Worm (Caenorhabditis elegans) whole organism, L2 larva: Measurements from ENCODE around the gene C10G8.4.

Experiments
- C34F6.9 ChIP-seq: fragments of 150-350 bp; optimal IDR thresholded peaks from 2 replicates; lab custom pipeline; 2014; ENCODE audit warnings: missing biosample characterization, missing genetic modification characterization
- F13H6.1 ChIP-seq: sonication (generic microtip); optimal IDR thresholded peaks from 2 replicates; lab custom pipeline; 2016; ENCODE audit warnings: missing genetic modification characterization, missing compliant biosample characterization
- R02D3.7 ChIP-seq: fragments of 150-350 bp; optimal IDR thresholded peaks from 2 replicates; lab custom pipeline; 2014; ENCODE audit warnings: missing biosample characterization, missing genetic modification characterization
- ZK546.5 ChIP-seq: sonication (generic microtip); optimal IDR thresholded peaks from 2 replicates; lab custom pipeline; 2017; ENCODE audit warnings: missing biosample characterization, missing genetic modification characterization
- alr-1 ChIP-seq: fragments of 150-350 bp; optimal IDR thresholded peaks from 2 replicates; lab custom pipeline; 2014; ENCODE audit warnings: missing biosample characterization, missing genetic modification characterization
- ama-1 ChIP-seq: fragments of 150-350 bp; optimal IDR thresholded peaks from 2 replicates; lab custom pipeline; 2018; ENCODE audit warnings: inconsistent platforms
- blmp-1 ChIP-seq: sonication (generic microtip); optimal IDR thresholded peaks from 2 replicates; lab custom pipeline; 2017; ENCODE audit warnings: missing genetic modification characterization, mild to moderate bottlenecking, missing compliant biosample characterization, antibody characterized with exemption, moderate library complexity; ENCODE audit not compliant: insufficient read depth
- ceh-16 ChIP-seq: fragments of 150-350 bp; optimal IDR thresholded peaks from 2 replicates; lab custom pipeline; 2014; ENCODE audit warnings: missing biosample characterization, missing genetic modification characterization
- ceh-82 ChIP-seq: fragments of 150-350 bp; optimal IDR thresholded peaks from 2 replicates; lab custom pipeline; 2014; ENCODE audit warnings: missing biosample characterization, missing genetic modification characterization
- dmd-4 ChIP-seq: sonication (generic microtip); optimal IDR thresholded peaks from 2 replicates; lab custom pipeline; 2017; ENCODE audit warnings: missing biosample characterization, missing genetic modification characterization
- egl-27 ChIP-seq: sonication (generic microtip); optimal IDR thresholded peaks from 3 replicates; lab custom pipeline; 2017; ENCODE audit warnings: missing biosample characterization, missing genetic modification reagents, missing genetic modification characterization
- elt-1 ChIP-seq: fragments of 150-350 bp; optimal IDR thresholded peaks from 2 replicates; lab custom pipeline; 2014; ENCODE audit warnings: missing biosample characterization, missing genetic modification characterization
- fos-1 ChIP-seq: fragments of 150-350 bp; optimal IDR thresholded peaks from 2 replicates; lab custom pipeline; 2014; ENCODE audit warnings: missing biosample characterization, missing genetic modification characterization
- gmeb-1 ChIP-seq: fragments of 150-350 bp; optimal IDR thresholded peaks from 2 replicates; lab custom pipeline; 2014; ENCODE audit warnings: missing biosample characterization, missing genetic modification characterization
- lin-11 ChIP-seq: fragments of 150-350 bp; sonication (generic microtip); optimal IDR thresholded peaks from 2 replicates; lab custom pipeline; 2014; ENCODE audit warnings: missing biosample characterization, missing genetic modification characterization, inconsistent platforms, mixed read lengths
- lin-13 ChIP-seq: fragments of 150-350 bp; optimal IDR thresholded peaks from 2 replicates; lab custom pipeline; 2014; ENCODE audit warnings: missing biosample characterization, missing genetic modification reagents, missing genetic modification characterization
- lin-39 ChIP-seq: fragments of 150-350 bp; optimal IDR thresholded peaks from 2 replicates; lab custom pipeline; 2014; ENCODE audit warnings: missing biosample characterization, missing genetic modification reagents, missing genetic modification characterization
- mab-5 ChIP-seq: fragments of 150-350 bp; optimal IDR thresholded peaks from 2 replicates; lab custom pipeline; 2014; ENCODE audit warnings: missing biosample characterization, missing genetic modification characterization
- mdl-1 ChIP-seq, 2 experiments: fragments of 150-350 bp in 1 of 2; sonication (generic microtip) in 1 of 2; optimal IDR thresholded peaks; 2 replicates each; lab custom pipeline; 2017; ENCODE audit warnings: missing biosample characterization in 2 of 2, missing genetic modification characterization in 2 of 2
- nhr-12 ChIP-seq: fragments of 150-350 bp; optimal IDR thresholded peaks from 2 replicates; lab custom pipeline; 2014; ENCODE audit warnings: missing biosample characterization, missing genetic modification characterization
- nhr-129 ChIP-seq: fragments of 150-350 bp; optimal IDR thresholded peaks from 2 replicates; lab custom pipeline; 2014; ENCODE audit warnings: missing biosample characterization, missing genetic modification characterization
- nhr-21 ChIP-seq: fragments of 150-350 bp; optimal IDR thresholded peaks from 2 replicates; lab custom pipeline; 2014; ENCODE audit warnings: missing biosample characterization, missing genetic modification characterization
- nhr-23 ChIP-seq: fragments of 150-350 bp; optimal IDR thresholded peaks from 2 replicates; lab custom pipeline; 2014; ENCODE audit warnings: missing biosample characterization, missing genetic modification reagents, missing genetic modification characterization
- nhr-237 ChIP-seq: fragments of 150-350 bp; optimal IDR thresholded peaks from 2 replicates; lab custom pipeline; 2014; ENCODE audit warnings: missing biosample characterization, missing genetic modification characterization
- nhr-25 ChIP-seq: fragments of 150-350 bp; sonication (generic microtip); optimal IDR thresholded peaks from 3 replicates; lab custom pipeline; 2014; ENCODE audit warnings: missing biosample characterization, missing genetic modification characterization
- nhr-6 ChIP-seq: fragments of 150-350 bp; optimal IDR thresholded peaks from 2 replicates; lab custom pipeline; 2014; ENCODE audit warnings: missing biosample characterization, missing genetic modification characterization
- nhr-77 ChIP-seq: fragments of 150-350 bp; optimal IDR thresholded peaks from 2 replicates; lab custom pipeline; 2014; ENCODE audit warnings: missing biosample characterization, missing genetic modification characterization
- sem-4 ChIP-seq: fragments of 150-350 bp; optimal IDR thresholded peaks from 2 replicates; lab custom pipeline; 2014; ENCODE audit warnings: missing biosample characterization, missing genetic modification reagents, missing genetic modification characterization
- skn-1 ChIP-seq: sonication (generic microtip); optimal IDR thresholded peaks from 2 replicates; lab custom pipeline; 2017; ENCODE audit warnings: missing biosample characterization, missing genetic modification characterization
- sma-3 ChIP-seq: sonication (generic microtip); optimal IDR thresholded peaks from 2 replicates; lab custom pipeline; 2016; ENCODE audit warnings: missing genetic modification reagents, missing genetic modification characterization, missing compliant biosample characterization
- snpc-4 ChIP-seq: fragments of 150-350 bp; optimal IDR thresholded peaks from 2 replicates; lab custom pipeline; 2014; ENCODE audit warnings: missing biosample characterization, missing genetic modification characterization
- unc-39 ChIP-seq: fragments of 150-350 bp; optimal IDR thresholded peaks from 2 replicates; lab custom pipeline; 2014; ENCODE audit warnings: missing biosample characterization, missing genetic modification characterization
- unc-55 ChIP-seq: fragments of 150-350 bp; sonication (generic microtip); optimal IDR thresholded peaks from 3 replicates; lab custom pipeline; 2014; ENCODE audit warnings: missing biosample characterization, missing genetic modification reagents, missing genetic modification characterization
- unc-62 ChIP-seq: fragments of 150-350 bp; optimal IDR thresholded peaks from 2 replicates; lab custom pipeline; 2014; ENCODE audit warnings: missing biosample characterization, missing genetic modification reagents, missing genetic modification characterization
- ztf-1 ChIP-seq: fragments of 200-800 bp; sonication (Bioruptor generic); conservative IDR thresholded peaks from 2 replicates; pipeline ENCODE4 v1.3.6; 2022; ENCODE audit warnings: missing genetic modification characterization, missing compliant biosample characterization
- ztf-11 ChIP-seq: sonication (generic microtip); optimal IDR thresholded peaks from 2 replicates; lab custom pipeline; 2017; ENCODE audit warnings: missing biosample characterization, missing genetic modification characterization
- ztf-4 ChIP-seq: fragments of 150-350 bp; optimal IDR thresholded peaks from 2 replicates; lab custom pipeline; 2014; ENCODE audit warnings: missing biosample characterization, missing genetic modification characterization

The C10G8.4 gene

DNA sequence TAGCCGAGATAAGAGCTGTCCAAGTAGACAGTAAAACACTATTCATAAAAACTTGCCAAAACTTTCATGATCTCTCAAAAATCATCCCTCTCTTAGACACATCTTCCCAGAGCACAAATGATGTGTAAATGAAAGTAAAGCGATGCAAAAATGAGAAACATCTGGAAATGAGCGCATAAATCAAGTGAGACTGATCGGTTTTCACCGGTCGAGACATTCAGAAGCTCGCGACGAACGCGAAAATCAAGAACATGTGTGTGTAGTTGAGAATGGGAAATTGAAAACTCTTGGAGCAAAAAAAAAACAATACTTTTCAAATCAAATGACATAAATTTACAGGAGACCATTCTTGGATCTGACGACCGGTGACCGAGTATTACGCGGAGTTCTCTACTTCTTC lies 7.4 kb upstream of the C10G8.4 start:
- TF ChIP-seq ztf-1 (GFP tag; lab: Robert Waterston, UW), result no peak
- TF ChIP-seq F13H6.1 (tag; lab: Kevin White, UChicago), result no peak
- TF ChIP-seq, all 48 proteins: peak for 0

- TF ChIP-seq dmd-4 (no peak), snpc-4 (tag; lab: Kevin White, UChicago) (no peak), nhr-23 (tag; lab: Kevin White, UChicago) (no peak), elt-1 (no peak), nhr-25 (tag; lab: Kevin White, UChicago) (no peak), ztf-1 (GFP tag; lab: Robert Waterston, UW) (no peak), nhr-77 (tag; lab: Kevin White, UChicago) (no peak), egl-27 (no peak), nhr-237 (tag; lab: Kevin White, UChicago) (no peak), skn-1 (no peak), mdl-1 (tag; optimal IDR thresholded peaks at IDR 0.05; lab: Kevin White, UChicago) (no peak), ztf-11 (tag; lab: Kevin White, UChicago) (no peak), sma-3 (GFP tag; lab: Kevin White, UChicago) (no peak), F13H6.1 (tag; lab: Kevin White, UChicago) (no peak), gmeb-1 (no peak), C34F6.9 (tag; lab: Kevin White, UChicago) (no peak), R02D3.7 (tag; lab: Kevin White, UChicago) (no peak), sem-4 (no peak)
- TF ChIP-seq, all 48 proteins: peak for 0
Observed at ce11 chrV:5312453-5312852, 718 bp downstream of the C10G8.4 start, which contains the start of gene C10G8.3. C10G8.3 (plus strand) TSS chrV:5312753.

DNA sequence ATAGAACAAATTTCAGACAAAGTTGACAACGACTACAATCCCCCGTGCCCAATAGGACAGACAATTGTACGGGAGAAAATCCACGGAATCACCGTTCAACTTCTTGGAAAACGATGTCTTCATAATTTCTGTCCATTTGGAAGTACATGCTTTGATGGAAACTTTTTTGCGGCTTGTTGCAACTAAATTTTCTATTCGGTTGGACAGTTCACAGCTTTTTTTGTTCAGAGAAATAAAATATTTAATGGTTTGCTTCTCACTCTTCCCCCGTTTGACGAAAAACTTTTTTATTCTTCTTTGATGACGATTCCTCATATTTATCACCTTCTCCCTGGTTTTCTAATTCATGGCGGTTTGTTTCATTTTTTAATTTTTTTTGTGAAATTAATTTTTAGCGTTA lies 2.4 kb downstream of the C10G8.4 start, which contains the start of gene C10G8.2:
TSS of gene C10G8.2 (plus strand) at position 301 of the 400 bp plus-strand sequence.
- TF ChIP-seq ZK546.5 (tag; lab: Kevin White, UChicago) (no peak), C34F6.9 (tag; lab: Kevin White, UChicago) (no peak), ceh-16 (tag; lab: Kevin White, UChicago) (no peak), ceh-82 (tag; lab: Kevin White, UChicago) (no peak), lin-11 (no peak), nhr-237 (tag; lab: Kevin White, UChicago) (no peak), nhr-21 (no peak), lin-39 (tag; lab: Kevin White, UChicago) (no peak), unc-39 (tag; lab: Kevin White, UChicago) (no peak), mdl-1 (tag; optimal IDR thresholded peaks at IDR 0.05; lab: Kevin White, UChicago) (no peak), unc-62 (GFP tag; lab: Kevin White, UChicago) (no peak), fos-1 (tag; lab: Kevin White, UChicago) (no peak)

DNA sequence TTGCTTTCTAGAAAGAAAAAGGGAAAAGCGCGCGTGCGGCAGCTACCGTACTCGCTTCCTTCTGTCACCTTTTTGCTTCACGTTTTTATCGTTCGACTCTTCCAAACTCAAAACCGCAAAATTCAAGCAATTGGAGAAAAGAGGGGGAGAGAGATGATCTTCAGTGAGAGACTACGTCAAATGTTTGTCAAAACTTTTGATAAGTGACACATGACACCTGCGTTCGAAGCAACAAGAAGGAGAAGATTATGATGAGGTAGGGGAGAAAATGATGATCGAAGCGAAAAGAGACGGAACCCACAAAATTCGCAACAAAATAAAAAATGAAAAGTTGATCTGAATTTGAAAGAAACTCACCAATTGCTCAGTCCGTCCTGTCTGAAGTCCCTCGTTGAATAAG lies 6.6 kb downstream of the C10G8.4 start:
- TF ChIP-seq ama-1 (no peak), lin-11 (no peak), R02D3.7 (tag; lab: Kevin White, UChicago) (no peak), unc-55 (GFP tag; lab: Kevin White, UChicago) (no peak), mab-5 (tag; lab: Kevin White, UChicago) (no peak), snpc-4 (tag; lab: Kevin White, UChicago) (no peak), blmp-1 (no peak), skn-1 (no peak), ceh-16 (tag; lab: Kevin White, UChicago) (no peak), ztf-4 (no peak), elt-1 (no peak), nhr-25 (tag; lab: Kevin White, UChicago) (no peak), nhr-6 (tag; lab: Kevin White, UChicago) (no peak), lin-13 (GFP tag; lab: Kevin White, UChicago) (no peak), nhr-129 (tag; lab: Kevin White, UChicago) (no peak), nhr-12 (tag; lab: Kevin White, UChicago) (no peak), alr-1 (tag; lab: Kevin White, UChicago) (no peak), nhr-237 (tag; lab: Kevin White, UChicago) (no peak)
